2 fruit fly cellular contexts compared by ENCODE assay signal in the genomic region with DNA sequence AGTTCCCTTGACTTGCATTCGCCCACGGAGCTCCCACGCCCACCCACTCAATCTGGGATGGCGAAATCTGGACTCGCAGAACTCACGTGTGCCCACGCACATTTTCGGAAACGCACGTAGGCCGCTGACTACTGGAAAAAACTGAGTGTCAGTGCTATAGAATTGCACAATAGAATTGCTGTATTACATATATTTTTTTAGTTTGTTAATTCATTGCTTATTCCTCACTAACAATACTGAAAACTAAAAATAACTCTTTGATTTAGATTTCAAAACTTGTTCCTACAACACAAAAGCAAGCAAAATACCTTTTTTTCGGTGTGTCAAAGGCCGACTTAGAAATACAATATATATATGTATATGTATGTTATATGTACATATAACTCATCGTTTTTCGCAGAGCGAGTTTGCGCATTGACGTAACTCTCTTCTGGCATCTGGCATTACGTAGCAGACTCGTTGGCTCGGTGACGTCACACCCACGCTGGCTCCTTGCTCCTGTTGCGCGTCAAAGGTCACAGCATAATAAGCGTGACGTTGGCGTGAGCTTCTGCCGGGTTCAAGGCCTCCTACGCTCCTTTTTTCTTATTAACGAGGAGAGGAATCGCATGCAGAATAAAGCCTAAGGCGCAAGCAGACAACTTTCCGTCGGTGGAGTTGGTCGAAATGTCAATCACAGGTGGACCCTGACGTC.
TF ChIP-seq lines count a peak whose summit lies in the region.

No protein-coding gene starts in this region.

TF ChIP-seq in whole organism, embryonic, 481 proteins besides CTCF, POLR2A, EP300 and RAD21 (continued from another document and continues in another):
- TF ChIP-seq CG18262 (tag; optimal IDR thresholded peaks at IDR 0.05; lab: Kevin White, UChicago) (peak; percentile 56), esg (GFP tag; conservative IDR thresholded peaks at IDR 0.05; lab: Robert Waterston, UW) (no peak), Ptx1 (GFP tag; IDR thresholded peaks at IDR 0.05; lab: Robert Waterston, UW) (no peak), CG30020 (tag; optimal IDR thresholded peaks at IDR 0.05; lab: Kevin White, UChicago) (no peak), chinmo (GFP tag; IDR thresholded peaks at IDR 0.05; lab: Robert Waterston, UW; ENCODE audit: partially characterized antibody) (no peak), CG8089 (GFP tag; optimal IDR thresholded peaks at IDR 0.05; lab: Kevin White, UChicago) (no peak), ERR (GFP tag; optimal IDR thresholded peaks at IDR 0.05; lab: Kevin White, UChicago) (peak; percentile 47), CG10366 (GFP tag; IDR thresholded peaks at IDR 0.05; lab: Robert Waterston, UW) (no peak), chm (GFP tag; IDR thresholded peaks at IDR 0.05; lab: Robert Waterston, UW) (no peak), CG6689 (GFP tag; IDR thresholded peaks at IDR 0.05; lab: Robert Waterston, UW) (no peak), CG18764 (GFP tag; optimal IDR thresholded peaks at IDR 0.05; lab: Kevin White, UChicago) (peak; percentile 63), fd102C (GFP tag; optimal IDR thresholded peaks at IDR 0.05; lab: Kevin White, UChicago) (no peak), CG13123 (GFP tag; optimal IDR thresholded peaks at IDR 0.05; lab: Kevin White, UChicago) (peak; percentile 54), CG2120 (GFP tag; optimal IDR thresholded peaks at IDR 0.05; lab: Kevin White, UChicago) (peak; percentile 94), CG15479 (GFP tag; optimal IDR thresholded peaks at IDR 0.05; lab: Kevin White, UChicago) (no peak), Jarid2 (GFP tag; optimal IDR thresholded peaks at IDR 0.05; lab: Kevin White, UChicago) (peak; percentile 41), Lpt (GFP tag; optimal IDR thresholded peaks at IDR 0.05; lab: Kevin White, UChicago) (no peak), Lim3 (GFP tag; IDR thresholded peaks at IDR 0.05; lab: Robert Waterston, UW) (no peak), cad (GFP tag; optimal IDR thresholded peaks at IDR 0.05; lab: Kevin White, UChicago) (no peak), gfzf (GFP tag; optimal IDR thresholded peaks at IDR 0.05; lab: Kevin White, UChicago) (no peak), Ets65A (GFP tag; lab: Kevin White, UChicago) (peak; percentile 93), dmrt11E (tag; optimal IDR thresholded peaks at IDR 0.05; lab: Kevin White, UChicago) (no peak), MTF-1 (GFP tag; optimal IDR thresholded peaks at IDR 0.05; lab: Kevin White, UChicago; ENCODE audit: borderline replicate concordance) (no peak), CG3281 (GFP tag; optimal IDR thresholded peaks at IDR 0.05; lab: Kevin White, UChicago) (peak; percentile 92), CG8944 (GFP tag; optimal IDR thresholded peaks at IDR 0.05; lab: Kevin White, UChicago) (peak; percentile 39), H15 (GFP tag; IDR thresholded peaks at IDR 0.05; lab: Robert Waterston, UW) (no peak), Hr39 (optimal IDR thresholded peaks at IDR 0.05; lab: Kevin White, UChicago) (no peak), CG7963 (GFP tag; IDR thresholded peaks at IDR 0.05; lab: Robert Waterston, UW; ENCODE audit: partially characterized antibody) (no peak), gce (GFP tag; IDR thresholded peaks at IDR 0.05; lab: Robert Waterston, UW) (no peak), CG9215 (GFP tag; IDR thresholded peaks at IDR 0.05; lab: Robert Waterston, UW) (no peak), CG43689 (GFP tag; IDR thresholded peaks at IDR 0.05; lab: Robert Waterston, UW) (no peak), odd (GFP tag; optimal IDR thresholded peaks at IDR 0.05; lab: Kevin White, UChicago) (peak; percentile 57), CG2116 (GFP tag; optimal IDR thresholded peaks at IDR 0.05; lab: Kevin White, UChicago) (peak; percentile 27), CG17829 (tag; optimal IDR thresholded peaks at IDR 0.05; lab: Kevin White, UChicago) (peak; percentile 71), BEAF-32 (GFP tag; optimal IDR thresholded peaks at IDR 0.05; lab: Kevin White, UChicago) (no peak), CG9876 (GFP tag; optimal IDR thresholded peaks at IDR 0.05; lab: Kevin White, UChicago) (no peak), CG16863 (GFP tag; optimal IDR thresholded peaks at IDR 0.05; lab: Kevin White, UChicago) (peak; percentile 10), E2f2 (GFP tag; IDR thresholded peaks at IDR 0.05; lab: Robert Waterston, UW) (no peak), CG32767 (GFP tag; IDR thresholded peaks at IDR 0.05; lab: Robert Waterston, UW) (no peak), crp (GFP tag; optimal IDR thresholded peaks at IDR 0.05; lab: Kevin White, UChicago) (peak in 1 of 2 experiments; percentile 6), bigmax (GFP tag; optimal IDR thresholded peaks at IDR 0.05; lab: Kevin White, UChicago) (no peak), CG16815 (GFP tag; optimal IDR thresholded peaks at IDR 0.05; lab: Kevin White, UChicago) (peak; percentile 48), knrl (GFP tag; IDR thresholded peaks at IDR 0.05; lab: Robert Waterston, UW; ENCODE audit: partially characterized antibody) (no peak), MESR4 (GFP tag; optimal IDR thresholded peaks at IDR 0.05; lab: Kevin White, UChicago) (no peak), row (GFP tag; IDR thresholded peaks at IDR 0.05; lab: Robert Waterston, UW) (no peak), BtbVII (GFP tag; optimal IDR thresholded peaks at IDR 0.05; lab: Kevin White, UChicago) (peak; percentile 84), C15 (GFP tag; IDR thresholded peaks at IDR 0.05; lab: Robert Waterston, UW) (no peak), Deaf1 (tag; optimal IDR thresholded peaks at IDR 0.05; lab: Kevin White, UChicago) (peak; percentile 54), nau (GFP tag; optimal IDR thresholded peaks at IDR 0.05; lab: Kevin White, UChicago) (peak; percentile 66), CrebB (tag; optimal IDR thresholded peaks at IDR 0.05; lab: Kevin White, UChicago) (peak; percentile 22), H2.0 (GFP tag; IDR thresholded peaks at IDR 0.05; lab: Robert Waterston, UW) (no peak), Nf-YC (tag; optimal IDR thresholded peaks at IDR 0.05; lab: Kevin White, UChicago) (peak; percentile 58), Camta (GFP tag; optimal IDR thresholded peaks at IDR 0.05; lab: Kevin White, UChicago) (peak; percentile 59), D (optimal IDR thresholded peaks at IDR 0.05; lab: Kevin White, UChicago) (no peak), D (GFP tag; optimal IDR thresholded peaks at IDR 0.05; lab: Kevin White, UChicago) (peak; percentile 35), Dfd (GFP tag; optimal IDR thresholded peaks at IDR 0.05; lab: Kevin White, UChicago) (no peak), caup (GFP tag; optimal IDR thresholded peaks at IDR 0.05; lab: Kevin White, UChicago; ENCODE audit: severe bottlenecking) (peak; percentile 94), CG3163 (GFP tag; optimal IDR thresholded peaks at IDR 0.05; lab: Kevin White, UChicago) (no peak), nmo (GFP tag; optimal IDR thresholded peaks at IDR 0.05; lab: Kevin White, UChicago) (peak; percentile 63), fd3F (GFP tag; optimal IDR thresholded peaks at IDR 0.05; lab: Kevin White, UChicago) (peak; percentile 90), btn (GFP tag; optimal IDR thresholded peaks at IDR 0.05; lab: Kevin White, UChicago) (no peak), CG33213 (GFP tag; optimal IDR thresholded peaks at IDR 0.05; lab: Kevin White, UChicago) (peak; percentile 62), ssp (GFP tag; IDR thresholded peaks at IDR 0.05; lab: Robert Waterston, UW) (no peak), CG31224 (GFP tag; IDR thresholded peaks at IDR 0.05; lab: Robert Waterston, UW) (no peak)

TF ChIP-seq in whole organism, prepupa, 60 proteins besides CTCF, POLR2A, EP300 and RAD21 (continued from another document):
- TF ChIP-seq Gug (GFP tag; IDR thresholded peaks at IDR 0.05; lab: Robert Waterston, UW), result no peak
- peak; percentile 38 for TF ChIP-seq CG1621 (tag; optimal IDR thresholded peaks at IDR 0.05; lab: Kevin White, UChicago)
- TF ChIP-seq vri (GFP tag; optimal IDR thresholded peaks at IDR 0.05; lab: Kevin White, UChicago), result no peak
- TF ChIP-seq pdm3 (GFP tag; optimal IDR thresholded peaks at IDR 0.05; lab: Kevin White, UChicago), result peak; percentile 67
- peak; percentile 14 for TF ChIP-seq fd59A (GFP tag; optimal IDR thresholded peaks at IDR 0.05; lab: Kevin White, UChicago)
- peak; percentile 28 for TF ChIP-seq Hr39 (GFP tag; optimal IDR thresholded peaks at IDR 0.05; lab: Kevin White, UChicago)
- TF ChIP-seq CG8632 (GFP tag; optimal IDR thresholded peaks at IDR 0.05; lab: Kevin White, UChicago), result peak; percentile 34
- TF ChIP-seq fd85E (GFP tag; optimal IDR thresholded peaks at IDR 0.05; lab: Kevin White, UChicago), result no peak
- no peak for TF ChIP-seq CG8319 (GFP tag; optimal IDR thresholded peaks at IDR 0.05; lab: Kevin White, UChicago)
- peak; percentile 75 for TF ChIP-seq Hr4 (GFP tag; optimal IDR thresholded peaks at IDR 0.05; lab: Kevin White, UChicago)
- TF ChIP-seq salr (GFP tag; optimal IDR thresholded peaks at IDR 0.05; lab: Kevin White, UChicago), result peak in 1 of 2 experiments; percentile 27
- TF ChIP-seq CG4318 (GFP tag; optimal IDR thresholded peaks at IDR 0.05; lab: Kevin White, UChicago), result peak; percentile 39
- no peak for TF ChIP-seq eg (GFP tag; IDR thresholded peaks at IDR 0.05; lab: Robert Waterston, UW)
- TF ChIP-seq Lpt (GFP tag; optimal IDR thresholded peaks at IDR 0.05; lab: Kevin White, UChicago), result no peak
- no peak for TF ChIP-seq fkh (GFP tag; optimal IDR thresholded peaks at IDR 0.05; lab: Kevin White, UChicago)
- TF ChIP-seq spab (GFP tag; optimal IDR thresholded peaks at IDR 0.05; lab: Kevin White, UChicago), result peak; percentile 47
- TF ChIP-seq CG32006 (GFP tag; optimal IDR thresholded peaks at IDR 0.05; lab: Kevin White, UChicago), result peak; percentile 80
- TF ChIP-seq acj6 (GFP tag; optimal IDR thresholded peaks at IDR 0.05; lab: Kevin White, UChicago), result peak; percentile 56
- TF ChIP-seq dac (GFP tag; optimal IDR thresholded peaks at IDR 0.05; lab: Kevin White, UChicago), result no peak
- TF ChIP-seq cyc (GFP tag; optimal IDR thresholded peaks at IDR 0.05; lab: Kevin White, UChicago), result no peak
- TF ChIP-seq Sox15 (GFP tag; optimal IDR thresholded peaks at IDR 0.05; lab: Kevin White, UChicago), result peak; percentile 5
- TF ChIP-seq OdsH (GFP tag; optimal IDR thresholded peaks at IDR 0.05; lab: Kevin White, UChicago), result peak; percentile 51
- TF ChIP-seq CG11902 (GFP tag; optimal IDR thresholded peaks at IDR 0.05; lab: Kevin White, UChicago), result no peak
- TF ChIP-seq achi (GFP tag; optimal IDR thresholded peaks at IDR 0.05; lab: Kevin White, UChicago), result peak; percentile 77
- no peak for TF ChIP-seq CG15336 (GFP tag; IDR thresholded peaks at IDR 0.05; lab: Robert Waterston, UW)
- TF ChIP-seq CG6808 (GFP tag; optimal IDR thresholded peaks at IDR 0.05; lab: Kevin White, UChicago), result peak; percentile 28
- peak; percentile 35 for TF ChIP-seq dsx (GFP tag; optimal IDR thresholded peaks at IDR 0.05; lab: Kevin White, UChicago; ENCODE audit: poor library complexity, severe bottlenecking)
- peak; percentile 54 for TF ChIP-seq CG3919 (GFP tag; optimal IDR thresholded peaks at IDR 0.05; lab: Kevin White, UChicago)
- peak; percentile 54 for TF ChIP-seq CG10631 (GFP tag; optimal IDR thresholded peaks at IDR 0.05; lab: Kevin White, UChicago)
- peak; percentile 53 for TF ChIP-seq Sox102F (GFP tag; optimal IDR thresholded peaks at IDR 0.05; lab: Kevin White, UChicago)
- TF ChIP-seq CG9139 (GFP tag; optimal IDR thresholded peaks at IDR 0.05; lab: Kevin White, UChicago), result no peak
- TF ChIP-seq Sox14 (GFP tag; optimal IDR thresholded peaks at IDR 0.05; lab: Kevin White, UChicago), result no peak
- TF ChIP-seq Eip93F (GFP tag; optimal IDR thresholded peaks at IDR 0.05; lab: Kevin White, UChicago), result no peak
- no peak for TF ChIP-seq CG16779 (tag; optimal IDR thresholded peaks at IDR 0.05; lab: Kevin White, UChicago)
- TF ChIP-seq CG8119 (GFP tag; IDR thresholded peaks at IDR 0.05; lab: Robert Waterston, UW), result no peak
- TF ChIP-seq topi (GFP tag; optimal IDR thresholded peaks at IDR 0.05; lab: Kevin White, UChicago), result peak; percentile 43
- peak; percentile 16 for TF ChIP-seq CG6792 (GFP tag; optimal IDR thresholded peaks at IDR 0.05; lab: Kevin White, UChicago)
- TF ChIP-seq CG11762 (GFP tag; optimal IDR thresholded peaks at IDR 0.05; lab: Kevin White, UChicago; ENCODE audit: insufficient read depth), result peak; percentile 45
- peak; percentile 78 for TF ChIP-seq Eip78C (GFP tag; lab: Kevin White, UChicago)
- TF ChIP-seq CG31627 (GFP tag; optimal IDR thresholded peaks at IDR 0.05; lab: Kevin White, UChicago), result peak; percentile 6
- TF ChIP-seq Hr38 (GFP tag; optimal IDR thresholded peaks at IDR 0.05; lab: Kevin White, UChicago), result no peak
- no peak for TF ChIP-seq CG11294 (GFP tag; IDR thresholded peaks at IDR 0.05; lab: Robert Waterston, UW)
TF ChIP-seq in whole organism, prepupa: peak in this region for 35.
